Worm (Caenorhabditis elegans): ENCODE data around the gene Y38C1AA.6.
A peak's percentile ranks its signal among the peaks of the same experiment; 100 is the strongest.

Y38C1AA.6 gene

ce11 chrIV:194442-194841 is 31.8 kb downstream of the Y38C1AA.6 start, which contains the start of gene csn-3:
Gene csn-3 (plus strand): TSS chrIV:194742.
- TF ChIP-seq nhr-12 (tag; optimal IDR thresholded peaks at IDR 0.05): no peak

ce11 chrIV:202921-203652 is 40.5 kb downstream of the Y38C1AA.6 start, which contains the start of gene gfrp-1:
Gene gfrp-1 (plus strand): TSS chrIV:203602.
- TF ChIP-seq mab-5 (tag; optimal IDR thresholded peaks at IDR 0.05) (no peak), zip-8 (tag; optimal IDR thresholded peaks at IDR 0.05) (peak; percentile 98)

ce11 chrIV:204998-205397 is 42.4 kb downstream of the Y38C1AA.6 start, which contains the start of gene coa-1:
Gene coa-1 (plus strand): TSS chrIV:205298.
- no peak for TF ChIP-seq unc-39 (tag; optimal IDR thresholded peaks at IDR 0.05)
- no peak for TF ChIP-seq ces-1 (GFP tag; optimal IDR thresholded peaks at IDR 0.05)
- TF ChIP-seq sem-2 (GFP tag; optimal IDR thresholded peaks at IDR 0.05): no peak

ce11 chrIV:207885-208284 is 45.3 kb downstream of the Y38C1AA.6 start, which contains the start of gene Y38C1AA.1:
Gene Y38C1AA.1 (plus strand): TSS chrIV:208185.
- TF ChIP-seq nhr-12 (tag; optimal IDR thresholded peaks at IDR 0.05) (no peak), elt-3 (tag; optimal IDR thresholded peaks at IDR 0.05) (no peak), nhr-28 (tag; optimal IDR thresholded peaks at IDR 0.05) (no peak), lsy-2 (tag; optimal IDR thresholded peaks at IDR 0.05) (no peak), sptf-1 (tag; optimal IDR thresholded peaks at IDR 0.05) (no peak), tbx-8 (GFP tag; optimal IDR thresholded peaks at IDR 0.05) (no peak), nhr-76 (tag; optimal IDR thresholded peaks at IDR 0.05) (no peak), M03D4.4 (tag; optimal IDR thresholded peaks at IDR 0.05) (no peak), unc-120 (tag; optimal IDR thresholded peaks at IDR 0.05; ENCODE audit: poor library complexity, severe bottlenecking) (no peak), unc-39 (tag; optimal IDR thresholded peaks at IDR 0.05) (no peak), bed-3 (GFP tag; optimal IDR thresholded peaks at IDR 0.05) (no peak)

ce11 chrIV:210591-210990 is 48.0 kb downstream of the Y38C1AA.6 start:
- peak; percentile 28 for TF ChIP-seq ces-1 (GFP tag; optimal IDR thresholded peaks at IDR 0.05)
- no peak for TF ChIP-seq sptf-1 (tag; optimal IDR thresholded peaks at IDR 0.05)
- peak; percentile 64 for TF ChIP-seq elt-3 (tag; optimal IDR thresholded peaks at IDR 0.05)
- no peak for TF ChIP-seq lin-32 (GFP tag; optimal IDR thresholded peaks at IDR 0.05)
- peak; percentile 9 for TF ChIP-seq pha-4 (tag; optimal IDR thresholded peaks at IDR 0.05)
- TF ChIP-seq unc-120 (tag; optimal IDR thresholded peaks at IDR 0.05; ENCODE audit: poor library complexity, severe bottlenecking): peak; percentile 81
- no peak for TF ChIP-seq nhr-28 (tag; optimal IDR thresholded peaks at IDR 0.05)
- TF ChIP-seq mep-1 (tag; optimal IDR thresholded peaks at IDR 0.05): no peak
- no peak for TF ChIP-seq lin-13 (tag; optimal IDR thresholded peaks at IDR 0.05)
